Fruit fly (Drosophila melanogaster): Measurements from ENCODE around the gene CG11858.

DNA sequence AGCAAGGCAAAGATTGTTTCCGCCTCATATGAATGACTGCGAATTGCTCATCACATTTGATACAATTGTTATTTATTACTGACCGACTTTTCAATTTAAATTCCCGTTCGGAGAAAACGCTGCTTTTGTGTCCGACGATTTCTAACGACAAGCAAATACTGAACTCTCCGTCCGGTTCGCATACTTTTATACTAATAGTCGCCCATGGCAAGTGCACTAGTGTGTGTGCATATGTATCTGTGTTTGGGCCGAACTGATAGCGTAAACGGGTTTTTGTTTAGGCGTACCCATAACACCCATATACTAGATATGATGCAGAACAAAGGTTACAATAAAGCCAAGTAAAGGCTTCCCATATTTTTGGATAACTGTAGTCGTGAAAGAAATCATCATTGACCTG is 45.7 kb downstream of the CG11858 start, which contains the start of gene CG10550:
- no peak for TF ChIP-seq CG7045 (GFP tag; optimal IDR thresholded peaks at IDR 0.05)
- TF ChIP-seq bab1 (GFP tag; optimal IDR thresholded peaks at IDR 0.05): no peak
- no peak for TF ChIP-seq CG5204 (GFP tag; optimal IDR thresholded peaks at IDR 0.05)
- no peak for TF ChIP-seq Clk (GFP tag; optimal IDR thresholded peaks at IDR 0.05)
- TF ChIP-seq ovo (GFP tag; optimal IDR thresholded peaks at IDR 0.05): no peak

Measured in whole organism, adult.